Worm (Caenorhabditis elegans) whole organism, L1 larva: ENCODE data around the gene R07E4.3.

Experiments
- C34B4.2 ChIP-seq: sonication (generic microtip); optimal IDR thresholded peaks from 2 replicates; lab custom pipeline; 2017; ENCODE audit warnings: mild to moderate bottlenecking, missing genetic modification characterization, missing compliant biosample characterization
- aha-1 ChIP-seq: fragments of 150-350 bp; optimal IDR thresholded peaks from 2 replicates; lab custom pipeline; 2014; ENCODE audit warnings: missing biosample characterization, missing genetic modification characterization
- ama-1 ChIP-seq: fragments of 150-350 bp; optimal IDR thresholded peaks from 2 replicates; lab custom pipeline; 2014
- blmp-1 ChIP-seq: fragments of 150-350 bp; optimal IDR thresholded peaks from 2 replicates; lab custom pipeline; 2014; ENCODE audit warnings: missing biosample characterization, missing genetic modification characterization
- ceh-8 ChIP-seq: fragments of 200-800 bp; sonication (Bioruptor generic); optimal IDR thresholded peaks from 2 replicates; lab custom pipeline; 2018; ENCODE audit warnings: mild to moderate bottlenecking, missing genetic modification characterization, moderate library complexity, missing compliant biosample characterization
- ceh-90 ChIP-seq: sonication (generic microtip); optimal IDR thresholded peaks from 2 replicates; lab custom pipeline; 2016; ENCODE audit warnings: missing genetic modification characterization, missing compliant biosample characterization
- dsc-1 ChIP-seq: sonication (generic microtip); optimal IDR thresholded peaks from 2 replicates; lab custom pipeline; 2016; ENCODE audit warnings: mild to moderate bottlenecking, missing genetic modification characterization, missing compliant biosample characterization
- efl-1 ChIP-seq, 4 experiments: fragments of 150-350 bp; optimal IDR thresholded peaks in 3 of 4; peaks in 1 of 4; 1 replicate in 1 of 4; 2 replicates in 3 of 4; lab custom pipeline; 2014; ENCODE audit warnings: missing biosample characterization in 2 of 4, missing genetic modification characterization in 2 of 4, missing genetic modification reagents in 2 of 4
- egl-13 ChIP-seq: sonication (generic microtip); optimal IDR thresholded peaks from 2 replicates; lab custom pipeline; 2016; ENCODE audit warnings: missing genotype, missing genetic modification reagents, missing genetic modification characterization, missing compliant biosample characterization
- egl-27 ChIP-seq, 2 experiments: fragments of 150-350 bp in 1 of 2; sonication (generic microtip); optimal IDR thresholded peaks; 3 replicates each; lab custom pipeline; 2017 to 2018; ENCODE audit warnings: missing biosample characterization in 2 of 2, missing genetic modification characterization in 2 of 2, missing genetic modification reagents in 2 of 2
- elt-2 ChIP-seq: sonication (generic microtip); optimal IDR thresholded peaks from 2 replicates; lab custom pipeline; 2016; ENCODE audit warnings: missing genetic modification characterization, mild to moderate bottlenecking, inconsistent platforms, missing compliant biosample characterization, missing genetic modification reagents
- fkh-8 ChIP-seq: sonication (generic microtip); optimal IDR thresholded peaks from 2 replicates; lab custom pipeline; 2016; ENCODE audit warnings: mild to moderate bottlenecking, missing genetic modification characterization, missing compliant biosample characterization
- hlh-17 ChIP-seq: fragments of 200-800 bp; sonication (Bioruptor generic); optimal IDR thresholded peaks from 2 replicates; lab custom pipeline; 2018; ENCODE audit warnings: missing genetic modification characterization, mild to moderate bottlenecking, missing compliant biosample characterization, moderate library complexity, borderline replicate concordance
- irx-1 ChIP-seq: sonication (generic microtip); optimal IDR thresholded peaks from 2 replicates; lab custom pipeline; 2016; ENCODE audit warnings: missing genetic modification characterization, missing compliant biosample characterization
- lin-14 ChIP-seq: fragments of 200-800 bp; sonication (Bioruptor generic); optimal IDR thresholded peaks from 2 replicates; lab custom pipeline; 2018; ENCODE audit warnings: mild to moderate bottlenecking, missing genetic modification characterization, moderate library complexity, missing compliant biosample characterization
- lin-15B ChIP-seq: fragments of 150-350 bp; sonication (generic microtip); optimal IDR thresholded peaks from 3 replicates; lab custom pipeline; 2014; ENCODE audit warnings: missing biosample characterization, missing genetic modification characterization
- lin-35 ChIP-seq, 2 experiments: fragments of 150-350 bp; optimal IDR thresholded peaks; 2 replicates each; lab custom pipeline; 2014; ENCODE audit warnings: missing biosample characterization in 2 of 2, missing genetic modification characterization in 2 of 2, missing genetic modification reagents in 2 of 2
- lir-3 ChIP-seq: sonication (generic microtip); optimal IDR thresholded peaks from 2 replicates; lab custom pipeline; 2016; ENCODE audit warnings: mild to moderate bottlenecking, missing genetic modification characterization, moderate library complexity, missing compliant biosample characterization; ENCODE audit not compliant: poor library complexity
- lsy-2 ChIP-seq, 2 experiments: fragments of 150-350 bp; optimal IDR thresholded peaks; 2 replicates each; lab custom pipeline; 2014; ENCODE audit warnings: missing biosample characterization in 2 of 2, missing genetic modification characterization in 2 of 2
- mab-9 ChIP-seq: fragments of 200-800 bp; sonication (Bioruptor generic); IDR thresholded peaks from 2 replicates; pipeline ENCODE4 v1.3.6; 2022; ENCODE audit warnings: missing genetic modification reagents, missing genetic modification characterization, missing compliant biosample characterization
- mdl-1 ChIP-seq, 2 experiments: fragments of 150-350 bp; optimal IDR thresholded peaks; 2 replicates each; lab custom pipeline; 2014 to 2017; ENCODE audit warnings: missing biosample characterization in 2 of 2, missing genetic modification characterization in 2 of 2, inconsistent platforms in 1 of 2
- mep-1 ChIP-seq: fragments of 150-350 bp; optimal IDR thresholded peaks from 2 replicates; lab custom pipeline; 2014; ENCODE audit warnings: missing biosample characterization, missing genetic modification characterization
- nhr-19 ChIP-seq: fragments of 200-800 bp; sonication (Bioruptor generic); conservative IDR thresholded peaks from 2 replicates; pipeline ENCODE4 v1.3.6; 2022; ENCODE audit warnings: missing genetic modification characterization, missing compliant biosample characterization
- nhr-71 ChIP-seq: sonication (generic microtip); optimal IDR thresholded peaks from 2 replicates; lab custom pipeline; 2016; ENCODE audit warnings: mild to moderate bottlenecking, missing genetic modification characterization, moderate library complexity, missing compliant biosample characterization
- nhr-90 ChIP-seq: sonication (generic microtip); optimal IDR thresholded peaks from 2 replicates; lab custom pipeline; 2016; ENCODE audit warnings: mild to moderate bottlenecking, missing genetic modification characterization, missing compliant biosample characterization; ENCODE audit not compliant: poor library complexity
- pag-3 ChIP-seq: sonication (generic microtip); optimal IDR thresholded peaks from 2 replicates; lab custom pipeline; 2017; ENCODE audit warnings: missing genetic modification characterization, mild to moderate bottlenecking, missing compliant biosample characterization, antibody characterized with exemption, borderline replicate concordance; ENCODE audit not compliant: insufficient read depth
- pqm-1 ChIP-seq: sonication (generic microtip); optimal IDR thresholded peaks from 3 replicates; lab custom pipeline; 2017; ENCODE audit warnings: missing biosample characterization, missing genetic modification characterization
- rnt-1 ChIP-seq: sonication (generic microtip); optimal IDR thresholded peaks from 2 replicates; lab custom pipeline; 2016; ENCODE audit warnings: mild to moderate bottlenecking, missing genetic modification characterization, moderate library complexity, missing compliant biosample characterization
- skn-1 ChIP-seq: fragments of 150-350 bp; optimal IDR thresholded peaks from 2 replicates; lab custom pipeline; 2014; ENCODE audit warnings: missing biosample characterization, missing genetic modification characterization
- snpc-4 ChIP-seq: fragments of 150-350 bp; optimal IDR thresholded peaks from 2 replicates; lab custom pipeline; 2014; ENCODE audit warnings: missing biosample characterization, missing genetic modification characterization
- snu-23 ChIP-seq: sonication (generic microtip); optimal IDR thresholded peaks from 2 replicates; lab custom pipeline; 2016; ENCODE audit warnings: missing genetic modification characterization, missing compliant biosample characterization
- sox-4 ChIP-seq: sonication (generic microtip); optimal IDR thresholded peaks from 2 replicates; lab custom pipeline; 2016; ENCODE audit warnings: missing genetic modification characterization, missing compliant biosample characterization
- sup-37 ChIP-seq: fragments of 200-800 bp; sonication (Bioruptor generic); optimal IDR thresholded peaks from 2 replicates; lab custom pipeline; 2018; ENCODE audit warnings: mild to moderate bottlenecking, missing genetic modification characterization, missing compliant biosample characterization
- unc-62 ChIP-seq: fragments of 150-350 bp; optimal IDR thresholded peaks from 2 replicates; lab custom pipeline; 2014; ENCODE audit warnings: missing biosample characterization, missing genetic modification reagents, missing genetic modification characterization
- unc-86 ChIP-seq: sonication (generic microtip); optimal IDR thresholded peaks from 2 replicates; lab custom pipeline; 2016; ENCODE audit warnings: missing genetic modification characterization, missing compliant biosample characterization
- unc-98 ChIP-seq: fragments of 200-800 bp; sonication (Bioruptor generic); IDR thresholded peaks from 2 replicates; pipeline ENCODE4 v1.3.6; 2022; ENCODE audit warnings: missing genetic modification characterization, missing compliant biosample characterization
- vab-15 ChIP-seq: sonication (generic microtip); optimal IDR thresholded peaks from 2 replicates; lab custom pipeline; 2017; ENCODE audit warnings: missing genotype, mild to moderate bottlenecking, missing genetic modification characterization, missing compliant biosample characterization
- xbp-1 ChIP-seq: sonication (generic microtip); optimal IDR thresholded peaks from 2 replicates; lab custom pipeline; 2016; ENCODE audit warnings: missing genetic modification characterization, missing compliant biosample characterization
- zip-4 ChIP-seq: fragments of 200-800 bp; sonication (Bioruptor generic); optimal IDR thresholded peaks from 2 replicates; lab custom pipeline; 2018; ENCODE audit warnings: mild to moderate bottlenecking, missing genetic modification characterization, moderate library complexity, missing compliant biosample characterization
- ztf-4 ChIP-seq: fragments of 150-350 bp; optimal IDR thresholded peaks from 2 replicates; lab custom pipeline; 2014; ENCODE audit warnings: missing biosample characterization, missing genetic modification characterization

Gene R07E4.3

DNA sequence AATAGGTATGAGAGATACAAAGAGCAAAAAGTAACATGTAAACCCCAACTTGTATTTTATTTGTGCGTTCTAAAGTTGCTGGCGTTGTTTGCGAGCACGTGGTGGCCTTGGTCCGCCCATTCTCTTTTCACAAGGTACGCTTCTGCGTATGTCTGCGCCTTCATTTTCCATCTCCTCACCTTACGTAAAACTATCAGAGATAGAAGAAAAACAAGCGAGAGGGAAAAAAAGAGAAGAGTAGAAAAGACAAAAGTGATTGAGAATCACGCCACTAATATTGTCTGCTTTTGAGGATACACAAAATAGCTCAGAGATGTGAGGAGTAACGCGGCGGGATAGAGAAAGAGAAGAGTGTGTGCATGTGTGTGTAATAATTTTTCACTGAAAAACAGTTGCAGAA, 11.1 kb upstream of the R07E4.3 start (continued):
- TF ChIP-seq C34B4.2 (tag; lab: Kevin White, UChicago) (no peak), ceh-90 (tag; lab: Kevin White, UChicago) (no peak), egl-27 (tag; optimal IDR thresholded peaks at IDR 0.05; lab: Kevin White, UChicago) (no peak), vab-15 (no peak), lin-14 (GFP tag; lab: Kevin White, UChicago) (peak; percentile 91), unc-62 (no peak), efl-1 (optimal IDR thresholded peaks at IDR 0.05; lab: Kevin White, UChicago) (peak; percentile 4 to 18), efl-1 (GFP tag; optimal IDR thresholded peaks at IDR 0.05 in 1 of 2; lab: Kevin White, UChicago) (peak; percentile 20 to 86), pqm-1 (tag; lab: Kevin White, UChicago) (no peak), mep-1 (tag; lab: Kevin White, UChicago) (peak; percentile 70), zip-4 (GFP tag; lab: Kevin White, UChicago) (no peak), lin-15B (tag; lab: Kevin White, UChicago) (no peak), ztf-4 (tag; lab: Kevin White, UChicago) (no peak), skn-1 (tag; lab: Kevin White, UChicago) (peak; percentile 13), ceh-8 (no peak), mdl-1 (tag; optimal IDR thresholded peaks at IDR 0.05; lab: Kevin White, UChicago) (peak in 1 of 2 experiments; percentile 87), unc-98 (0 out of 2 replicates have a peak, but pooled peaks have one; percentile 12), nhr-90 (tag; lab: Kevin White, UChicago) (peak; percentile 39), sup-37 (GFP tag; lab: Kevin White, UChicago) (no peak), hlh-17 (GFP tag; lab: Kevin White, UChicago) (no peak), dsc-1 (tag; lab: Kevin White, UChicago) (no peak), elt-2 (tag; lab: Kevin White, UChicago) (no peak), pag-3 (tag; lab: Kevin White, UChicago) (peak; percentile 35), ama-1 (lab: Kevin White, UChicago) (no peak), snu-23 (GFP tag; lab: Kevin White, UChicago) (peak; percentile 83), mab-9 (no peak), lin-35 (GFP tag; optimal IDR thresholded peaks at IDR 0.05; lab: Kevin White, UChicago) (peak in 1 of 2 experiments; percentile 69)

DNA sequence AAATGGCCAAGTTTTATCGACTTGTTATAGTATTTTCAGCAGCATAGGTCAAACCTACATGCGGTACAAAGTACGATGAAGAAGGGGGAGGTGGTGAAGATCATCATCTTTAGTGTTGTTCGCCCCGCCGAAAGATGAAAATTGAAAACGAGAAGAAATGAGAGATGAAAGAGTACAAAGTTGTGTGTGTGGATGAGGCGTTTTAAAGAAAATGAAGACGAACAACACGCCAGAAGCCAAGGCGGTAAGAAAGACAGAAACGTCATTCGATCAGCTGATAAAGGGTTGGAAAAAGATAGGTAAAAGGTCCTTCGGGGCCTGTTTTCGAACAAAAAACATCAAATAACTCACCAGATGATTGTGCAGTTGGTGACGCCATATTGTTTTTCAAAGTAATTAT, 9.3 kb upstream of the R07E4.3 start:
- TF ChIP-seq lsy-2 (tag; optimal IDR thresholded peaks at IDR 0.05; lab: Kevin White, UChicago) (peak; percentile 10 to 31), nhr-71 (tag; lab: Kevin White, UChicago) (peak; percentile 53), xbp-1 (tag; lab: Kevin White, UChicago) (peak; percentile 16), lir-3 (tag; lab: Kevin White, UChicago) (no peak), nhr-19 (GFP tag; lab: Robert Waterston, UW) (0 out of 2 replicates have a peak, but pooled peaks have one; percentile 23), aha-1 (no peak), lin-14 (GFP tag; lab: Kevin White, UChicago) (peak; percentile 59), sox-4 (tag; lab: Kevin White, UChicago) (no peak), mdl-1 (tag; optimal IDR thresholded peaks at IDR 0.05; lab: Kevin White, UChicago) (peak in 1 of 2 experiments; percentile 21), egl-13 (tag; lab: Kevin White, UChicago) (no peak), pqm-1 (tag; lab: Kevin White, UChicago) (no peak), rnt-1 (tag; lab: Kevin White, UChicago) (peak; percentile 51), snpc-4 (no peak), snu-23 (GFP tag; lab: Kevin White, UChicago) (peak; percentile 24), blmp-1 (tag; lab: Kevin White, UChicago) (peak; percentile 55), fkh-8 (tag; lab: Kevin White, UChicago) (no peak), unc-86 (tag; lab: Kevin White, UChicago) (no peak), efl-1 (optimal IDR thresholded peaks at IDR 0.05; lab: Kevin White, UChicago) (no peak), efl-1 (GFP tag; optimal IDR thresholded peaks at IDR 0.05 in 1 of 2; lab: Kevin White, UChicago) (peak in 1 of 2 experiments; percentile 1), irx-1 (no peak)
